Fruit fly (Drosophila melanogaster): ENCODE data around the gene Mrgn1.

The Mrgn1 gene

DNA sequence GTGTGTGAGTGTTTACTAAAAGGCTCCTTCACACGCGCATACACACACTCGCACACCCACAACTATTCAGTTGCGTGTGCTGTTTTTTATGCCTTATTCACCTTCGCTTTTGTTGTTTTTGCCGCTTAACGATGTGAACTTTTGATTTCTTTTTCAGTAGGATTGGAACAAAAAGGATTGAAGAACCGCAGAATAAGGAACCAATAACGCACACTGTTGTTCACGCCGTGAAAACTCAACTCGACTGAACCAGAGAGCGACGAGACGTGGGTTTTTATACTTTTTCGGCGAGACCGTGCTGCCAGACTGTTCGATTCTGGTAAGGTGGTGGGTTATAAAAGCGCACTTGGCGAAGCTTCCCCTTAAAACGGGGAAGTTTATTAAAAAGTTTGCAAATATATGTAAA, 33.4 kb upstream of the Mrgn1 start, which contains the start of gene Pdcd4 (continued):
- TF ChIP-seq topi (GFP tag; optimal IDR thresholded peaks at IDR 0.05) (peak; percentile 22), fkh (GFP tag; optimal IDR thresholded peaks at IDR 0.05) (peak; percentile 15), CG10669 (GFP tag; optimal IDR thresholded peaks at IDR 0.05) (peak; percentile 64), CG3032 (tag; optimal IDR thresholded peaks at IDR 0.05) (peak; percentile 52), OdsH (GFP tag; optimal IDR thresholded peaks at IDR 0.05) (no peak), CG11762 (GFP tag; optimal IDR thresholded peaks at IDR 0.05; ENCODE audit: insufficient read depth) (no peak), Sox14 (GFP tag; optimal IDR thresholded peaks at IDR 0.05) (peak; percentile 50), CG4318 (GFP tag; optimal IDR thresholded peaks at IDR 0.05) (no peak), CG6854 (GFP tag; optimal IDR thresholded peaks at IDR 0.05) (peak; percentile 14)

DNA sequence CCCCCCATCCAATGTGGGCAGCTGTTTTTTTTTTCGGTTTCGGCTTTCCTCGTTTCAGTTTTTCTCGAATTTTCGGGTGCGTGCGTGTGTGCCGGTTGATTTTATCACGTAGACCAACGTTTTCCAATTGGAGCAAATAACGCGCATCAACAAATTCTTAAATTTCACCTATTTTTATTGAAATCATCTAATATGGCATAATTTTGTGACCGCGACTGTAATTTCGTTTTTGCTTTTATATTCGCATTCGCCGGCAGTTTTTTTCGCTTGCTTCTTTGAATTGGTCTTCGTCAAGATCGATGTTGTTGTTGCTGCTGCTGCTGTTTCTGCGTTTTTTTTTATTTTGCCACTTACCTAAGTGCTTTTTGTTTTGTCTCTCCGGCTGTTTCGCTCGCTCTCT, 32.7 kb upstream of the Mrgn1 start:
- TF ChIP-seq ss (GFP tag; optimal IDR thresholded peaks at IDR 0.05) (peak in 1 of 2 experiments; percentile 25), svp (GFP tag) (peak; percentile 77), eg (GFP tag; IDR thresholded peaks at IDR 0.05) (peak; percentile 80), Hr39 (GFP tag; optimal IDR thresholded peaks at IDR 0.05) (peak; percentile 35), topi (GFP tag; optimal IDR thresholded peaks at IDR 0.05) (peak; percentile 62), CG31627 (GFP tag; optimal IDR thresholded peaks at IDR 0.05) (peak; percentile 38), CG11902 (GFP tag; optimal IDR thresholded peaks at IDR 0.05) (no peak), lz (GFP tag; optimal IDR thresholded peaks at IDR 0.05) (peak; percentile 34), achi (GFP tag; optimal IDR thresholded peaks at IDR 0.05) (peak; percentile 47), Sox102F (GFP tag; optimal IDR thresholded peaks at IDR 0.05) (peak; percentile 38), net (GFP tag; optimal IDR thresholded peaks at IDR 0.05) (peak; percentile 34), CG6163 (GFP tag; IDR thresholded peaks at IDR 0.05) (peak; percentile 88; the same call in 2 of the 3 replicates), Blimp-1 (GFP tag; optimal IDR thresholded peaks at IDR 0.05) (no peak), CG10669 (GFP tag; optimal IDR thresholded peaks at IDR 0.05) (peak; percentile 26), Eip75B (GFP tag; optimal IDR thresholded peaks at IDR 0.05) (no peak), fd59A (GFP tag; optimal IDR thresholded peaks at IDR 0.05) (no peak), CG15336 (GFP tag; IDR thresholded peaks at IDR 0.05) (peak; percentile 58), CG7368 (GFP tag; optimal IDR thresholded peaks at IDR 0.05) (peak; percentile 49), salr (GFP tag; optimal IDR thresholded peaks at IDR 0.05) (peak in 1 of 2 experiments; percentile 39), CG34406 (GFP tag; optimal IDR thresholded peaks at IDR 0.05) (peak; percentile 50), CG6808 (GFP tag; optimal IDR thresholded peaks at IDR 0.05) (peak; percentile 59), fkh (GFP tag; optimal IDR thresholded peaks at IDR 0.05) (no peak), dac (GFP tag; optimal IDR thresholded peaks at IDR 0.05) (no peak), CG4318 (GFP tag; optimal IDR thresholded peaks at IDR 0.05) (peak; percentile 26), vri (GFP tag; optimal IDR thresholded peaks at IDR 0.05) (peak; percentile 58), Eip93F (GFP tag; optimal IDR thresholded peaks at IDR 0.05) (no peak), esn (GFP tag; optimal IDR thresholded peaks at IDR 0.05) (peak; percentile 48), CG8119 (GFP tag; IDR thresholded peaks at IDR 0.05) (peak; percentile 73), CG10631 (GFP tag; optimal IDR thresholded peaks at IDR 0.05) (peak; percentile 1), Sox14 (GFP tag; optimal IDR thresholded peaks at IDR 0.05) (peak; percentile 34), CG6792 (GFP tag; optimal IDR thresholded peaks at IDR 0.05) (peak; percentile 36), Eip78C (GFP tag) (peak; percentile 78), Hr4 (GFP tag; optimal IDR thresholded peaks at IDR 0.05) (peak; percentile 26), spab (GFP tag; optimal IDR thresholded peaks at IDR 0.05) (peak; percentile 7), CG3032 (tag; optimal IDR thresholded peaks at IDR 0.05) (no peak), CG8319 (GFP tag; optimal IDR thresholded peaks at IDR 0.05) (no peak), CG9139 (GFP tag; optimal IDR thresholded peaks at IDR 0.05) (peak; percentile 29), CG6854 (GFP tag; optimal IDR thresholded peaks at IDR 0.05) (no peak), CG3919 (GFP tag; optimal IDR thresholded peaks at IDR 0.05) (peak; percentile 55), dsx (GFP tag; optimal IDR thresholded peaks at IDR 0.05; ENCODE audit: poor library complexity, severe bottlenecking) (no peak), CG16779 (tag; optimal IDR thresholded peaks at IDR 0.05) (peak; percentile 13), Lpt (GFP tag; optimal IDR thresholded peaks at IDR 0.05) (peak; percentile 28), CG11294 (GFP tag; IDR thresholded peaks at IDR 0.05) (no peak; the same call in 1 of the 2 replicates), CG8632 (GFP tag; optimal IDR thresholded peaks at IDR 0.05) (peak; percentile 6), Gug (GFP tag; IDR thresholded peaks at IDR 0.05) (peak; percentile 42), Smox (GFP tag; optimal IDR thresholded peaks at IDR 0.05) (peak; percentile 62)
